Fruit fly (Drosophila melanogaster) whole organism, embryonic: Measurements from ENCODE around the gene AstA.
A peak's percentile ranks its signal among the peaks of the same experiment; 100 is the strongest.

Experiments used
- CG10366 ChIP-seq: fragments of 200-800 bp; sonication (Bioruptor generic); IDR thresholded peaks from 2 replicates; pipeline ENCODE4 v1.3.6; 2022; ENCODE audit warnings: missing biosample characterization, missing genetic modification characterization
- CG10462 ChIP-seq: fragments of 200-800 bp; sonication (Bioruptor generic); optimal IDR thresholded peaks from 2 replicates; lab custom pipeline; 2016; ENCODE audit warnings: missing biosample characterization, missing genetic modification characterization
- CG11560 ChIP-seq: fragments of 200-800 bp; sonication (Bioruptor generic); IDR thresholded peaks from 3 replicates; pipeline ENCODE4 v1.3.6; 2022; ENCODE audit warnings: missing biosample characterization, missing genetic modification characterization
- CG11695 ChIP-seq: fragments of 200-800 bp; sonication (Bioruptor generic); IDR thresholded peaks from 3 replicates; pipeline ENCODE4 v1.3.6; 2022; ENCODE audit warnings: missing biosample characterization, missing genetic modification characterization
- CG11723 ChIP-seq: fragments of 200-800 bp; sonication (Bioruptor generic); optimal IDR thresholded peaks from 2 replicates; lab custom pipeline; 2017; ENCODE audit warnings: missing biosample characterization, mild to moderate bottlenecking, missing genetic modification characterization
- CG12071 ChIP-seq: fragments of 200-800 bp; sonication (Bioruptor generic); optimal IDR thresholded peaks from 3 replicates; lab custom pipeline; 2018; ENCODE audit warnings: missing biosample characterization, mild to moderate bottlenecking, missing genetic modification characterization
- CG12155 ChIP-seq: fragments of 200-800 bp; sonication (Bioruptor generic); optimal IDR thresholded peaks from 3 replicates; lab custom pipeline; 2016; ENCODE audit warnings: missing biosample characterization, missing genetic modification characterization
- CG16779 ChIP-seq: fragments of 200-800 bp; sonication (Bioruptor generic); IDR thresholded peaks from 2 replicates; pipeline ENCODE4 v1.3.6; 2022; ENCODE audit warnings: missing biosample characterization, missing genetic modification characterization
- CG16813 ChIP-seq: fragments of 200-800 bp; sonication (Bioruptor generic); IDR thresholded peaks from 3 replicates; pipeline ENCODE4 v1.3.6; 2022; ENCODE audit warnings: missing biosample characterization, missing genetic modification characterization; ENCODE audit not compliant: partially characterized antibody
- CG17912 ChIP-seq: fragments of 200-800 bp; sonication (Bioruptor generic); optimal IDR thresholded peaks from 2 replicates; lab custom pipeline; 2018; ENCODE audit warnings: missing biosample characterization, mild to moderate bottlenecking, missing genetic modification characterization
- CG1792 ChIP-seq: fragments of 200-800 bp; sonication (Bioruptor generic); optimal IDR thresholded peaks from 2 replicates; lab custom pipeline; 2016; ENCODE audit warnings: missing biosample characterization, missing genetic modification characterization
- CG31224 ChIP-seq: fragments of 200-800 bp; sonication (Bioruptor generic); IDR thresholded peaks from 2 replicates; pipeline ENCODE4 v1.3.6; 2022; ENCODE audit warnings: missing biosample characterization, missing genetic modification characterization
- CG4707 ChIP-seq: fragments of 200-800 bp; sonication (Bioruptor generic); optimal IDR thresholded peaks from 2 replicates; lab custom pipeline; 2018; ENCODE audit warnings: missing biosample characterization, mild to moderate bottlenecking, missing genetic modification characterization, moderate library complexity
- CG6683 ChIP-seq: fragments of 200-800 bp; sonication (Bioruptor generic); optimal IDR thresholded peaks from 2 replicates; lab custom pipeline; 2017; ENCODE audit warnings: missing biosample characterization, mild to moderate bottlenecking, missing genetic modification characterization, missing genetic modification reagents
- CG7556 ChIP-seq: fragments of 200-800 bp; sonication (Bioruptor generic); optimal IDR thresholded peaks from 2 replicates; lab custom pipeline; 2017; ENCODE audit warnings: missing biosample characterization, mild to moderate bottlenecking, missing genetic modification characterization
- CG7786 ChIP-seq: fragments of 200-800 bp; sonication (Bioruptor generic); optimal IDR thresholded peaks from 2 replicates; lab custom pipeline; 2016; ENCODE audit warnings: missing biosample characterization, missing genetic modification characterization
- CG8765 ChIP-seq: fragments of 200-800 bp; sonication (Bioruptor generic); IDR thresholded peaks from 2 replicates; pipeline ENCODE4 v1.3.6; 2022; ENCODE audit warnings: missing biosample characterization, missing genetic modification characterization
- CG9797 ChIP-seq: fragments of 200-800 bp; sonication (Bioruptor generic); optimal IDR thresholded peaks from 3 replicates; lab custom pipeline; 2018; ENCODE audit warnings: missing biosample characterization, mild to moderate bottlenecking, missing genetic modification characterization
- CHES-1-like ChIP-seq: fragments of 200-800 bp; sonication (Bioruptor generic); optimal IDR thresholded peaks from 2 replicates; lab custom pipeline; 2016; ENCODE audit warnings: missing biosample characterization, missing genetic modification characterization
- CkIIα-i1 ChIP-seq: fragments of 200-800 bp; sonication (Bioruptor generic); IDR thresholded peaks from 2 replicates; pipeline ENCODE4 v1.3.6; 2022; ENCODE audit warnings: missing biosample characterization, missing genetic modification characterization
- Doc2 ChIP-seq: fragments of 200-800 bp; sonication (Bioruptor generic); IDR thresholded peaks from 2 replicates; pipeline ENCODE4 v1.3.6; 2022; ENCODE audit warnings: missing biosample characterization, missing genetic modification characterization
- Dp ChIP-seq: fragments of 200-800 bp; sonication (Bioruptor generic); optimal IDR thresholded peaks from 2 replicates; lab custom pipeline; 2018; ENCODE audit warnings: missing biosample characterization, mild to moderate bottlenecking, missing genetic modification characterization, moderate library complexity
- Dref ChIP-seq: fragments of 200-800 bp; sonication (Bioruptor generic); IDR thresholded peaks from 2 replicates; pipeline ENCODE4 v1.3.6; 2022; ENCODE audit warnings: missing biosample characterization, missing genetic modification characterization
- Hey ChIP-seq: fragments of 200-800 bp; sonication (Bioruptor generic); optimal IDR thresholded peaks from 3 replicates; lab custom pipeline; 2018; ENCODE audit warnings: missing biosample characterization, mild to moderate bottlenecking, missing genetic modification characterization
- Hr3 ChIP-seq: fragments of 200-800 bp; sonication (Bioruptor generic); optimal IDR thresholded peaks from 3 replicates; lab custom pipeline; 2016; ENCODE audit warnings: missing biosample characterization, missing genetic modification characterization
- Kr ChIP-seq: fragments of 200-800 bp; sonication (Bioruptor generic); optimal IDR thresholded peaks from 2 replicates; lab custom pipeline; 2017; ENCODE audit warnings: missing biosample characterization, mild to moderate bottlenecking, missing genetic modification characterization
- Max ChIP-seq: fragments of 200-800 bp; sonication (Bioruptor generic); optimal IDR thresholded peaks from 2 replicates; lab custom pipeline; 2016; ENCODE audit warnings: missing biosample characterization, mild to moderate bottlenecking, missing genetic modification characterization
- Meics ChIP-seq: fragments of 200-800 bp; sonication (Bioruptor generic); optimal IDR thresholded peaks from 2 replicates; lab custom pipeline; 2017; ENCODE audit warnings: missing biosample characterization, mild to moderate bottlenecking, missing genetic modification characterization
- Nf-YC ChIP-seq: fragments of 200-800 bp; optimal IDR thresholded peaks from 3 replicates; lab custom pipeline; 2019; ENCODE audit warnings: missing biosample characterization, mild to moderate bottlenecking, missing genetic modification characterization, moderate library complexity
- PHDP ChIP-seq: fragments of 200-800 bp; sonication (Bioruptor generic); optimal IDR thresholded peaks from 3 replicates; lab custom pipeline; 2018; ENCODE audit warnings: missing biosample characterization, mild to moderate bottlenecking, missing genetic modification characterization, moderate library complexity
- Ravus ChIP-seq: fragments of 200-800 bp; sonication (Bioruptor generic); IDR thresholded peaks from 2 replicates; pipeline ENCODE4 v1.3.6; 2022; ENCODE audit warnings: missing biosample characterization, missing genetic modification characterization
- da ChIP-seq: fragments of 200-800 bp; sonication (Bioruptor generic); optimal IDR thresholded peaks from 2 replicates; lab custom pipeline; 2016; ENCODE audit warnings: missing biosample characterization, missing genetic modification characterization
- dan ChIP-seq: fragments of 200-800 bp; sonication (Bioruptor generic); IDR thresholded peaks from 2 replicates; pipeline ENCODE4 v1.3.6; 2022; ENCODE audit warnings: missing biosample characterization, missing genetic modification characterization
- dimm ChIP-seq: fragments of 200-800 bp; sonication (Bioruptor generic); IDR thresholded peaks from 2 replicates; pipeline ENCODE4 v1.3.6; 2022; ENCODE audit warnings: missing biosample characterization, missing genetic modification characterization
- disco-r ChIP-seq: fragments of 200-800 bp; sonication (Bioruptor generic); optimal IDR thresholded peaks from 2 replicates; lab custom pipeline; 2016; ENCODE audit warnings: missing biosample characterization, missing genetic modification characterization
- exex ChIP-seq: fragments of 200-800 bp; sonication (Bioruptor generic); optimal IDR thresholded peaks from 4 replicates; lab custom pipeline; 2018; ENCODE audit warnings: missing biosample characterization, mild to moderate bottlenecking, missing genetic modification characterization, moderate library complexity
- gcm2 ChIP-seq: fragments of 200-800 bp; sonication (Bioruptor generic); optimal IDR thresholded peaks from 2 replicates; lab custom pipeline; 2016; ENCODE audit warnings: missing biosample characterization, missing genetic modification characterization
- gem ChIP-seq: fragments of 200-800 bp; sonication (Bioruptor generic); optimal IDR thresholded peaks from 2 replicates; lab custom pipeline; 2019; ENCODE audit warnings: missing biosample characterization, mild to moderate bottlenecking, missing genetic modification characterization, moderate library complexity
- jumu ChIP-seq: fragments of 200-800 bp; sonication (Bioruptor generic); optimal IDR thresholded peaks from 3 replicates; lab custom pipeline; 2016; ENCODE audit warnings: missing biosample characterization, missing genetic modification characterization
- kah ChIP-seq: fragments of 200-800 bp; sonication (Bioruptor generic); optimal IDR thresholded peaks from 2 replicates; lab custom pipeline; 2018; ENCODE audit warnings: missing biosample characterization, mild to moderate bottlenecking, missing genetic modification characterization
- lilli ChIP-seq: fragments of 200-800 bp; sonication (Bioruptor generic); optimal IDR thresholded peaks from 3 replicates; lab custom pipeline; 2016; ENCODE audit warnings: missing biosample characterization, missing genetic modification characterization
- lmd ChIP-seq: fragments of 200-800 bp; sonication (Bioruptor generic); IDR thresholded peaks from 2 replicates; pipeline ENCODE4 v1.3.6; 2022; ENCODE audit warnings: missing biosample characterization, missing genetic modification characterization
- mld ChIP-seq: fragments of 200-800 bp; sonication (Bioruptor generic); IDR thresholded peaks from 3 replicates; pipeline ENCODE4 v1.3.6; 2022; ENCODE audit warnings: missing biosample characterization, missing genetic modification characterization; ENCODE audit not compliant: partially characterized antibody
- nom ChIP-seq: fragments of 200-800 bp; sonication (Bioruptor generic); optimal IDR thresholded peaks from 2 replicates; lab custom pipeline; 2017; ENCODE audit warnings: missing biosample characterization, missing genetic modification characterization, mild to moderate bottlenecking, moderate library complexity, missing genetic modification reagents
- onecut ChIP-seq: fragments of 200-800 bp; sonication (Bioruptor generic); IDR thresholded peaks from 2 replicates; pipeline ENCODE4 v1.3.6; 2022; ENCODE audit warnings: missing biosample characterization, missing genetic modification characterization
- pros ChIP-seq: fragments of 200-800 bp; sonication (Bioruptor generic); optimal IDR thresholded peaks from 3 replicates; lab custom pipeline; 2019; ENCODE audit warnings: missing biosample characterization, mild to moderate bottlenecking, missing genetic modification characterization, moderate library complexity
- row ChIP-seq: fragments of 200-800 bp; sonication (Bioruptor generic); IDR thresholded peaks from 3 replicates; pipeline ENCODE4 v1.3.6; 2022; ENCODE audit warnings: missing biosample characterization, missing genetic modification characterization
- tx ChIP-seq: fragments of 200-800 bp; sonication (Bioruptor generic); optimal IDR thresholded peaks from 2 replicates; lab custom pipeline; 2016; ENCODE audit warnings: missing biosample characterization, missing genetic modification characterization
- unpg ChIP-seq: fragments of 200-800 bp; sonication (Bioruptor generic); optimal IDR thresholded peaks from 3 replicates; lab custom pipeline; 2018; ENCODE audit warnings: missing biosample characterization, mild to moderate bottlenecking, missing genetic modification characterization, moderate library complexity

The AstA gene

dm6 chr3R:24810844-24811625 is 46.2 kb upstream of the AstA start (continued):
- TF ChIP-seq CG8765 (GFP tag; lab: Robert Waterston, UW), result peak; percentile 20; the same call in 1 of the 2 replicates
- TF ChIP-seq CG7786 (GFP tag; lab: Kevin White, UChicago), result peak; percentile 92
- TF ChIP-seq CG16779, result peak; percentile 78
- TF ChIP-seq CHES-1-like (GFP tag; lab: Kevin White, UChicago), result peak; percentile 82
- TF ChIP-seq gcm2 (GFP tag; lab: Kevin White, UChicago), result peak; percentile 78
- TF ChIP-seq pros (GFP tag; lab: Kevin White, UChicago), result no peak
- TF ChIP-seq exex (tag; lab: Kevin White, UChicago), result peak; percentile 62
- TF ChIP-seq CG11723 (GFP tag; lab: Kevin White, UChicago), result peak; percentile 81
- peak; percentile 91 for TF ChIP-seq gem (tag; lab: Kevin White, UChicago)
- TF ChIP-seq CG1792 (GFP tag; lab: Kevin White, UChicago), result peak; percentile 81
- peak; percentile 87 for TF ChIP-seq CG12155 (GFP tag; lab: Kevin White, UChicago)
- peak; percentile 94 for TF ChIP-seq CG12071 (GFP tag; lab: Kevin White, UChicago)
- TF ChIP-seq CkIIα-i1, result 0 out of 2 replicates have a peak, but pooled peaks have one; percentile 24
- peak; percentile 19 for TF ChIP-seq nom (GFP tag; lab: Kevin White, UChicago)
- TF ChIP-seq Hey (tag; lab: Kevin White, UChicago), result peak; percentile 59
- 0 out of 3 replicates have a peak, but pooled peaks have one; percentile 20 for TF ChIP-seq mld
- peak; percentile 69 for TF ChIP-seq CG10462 (GFP tag; lab: Kevin White, UChicago)
- TF ChIP-seq CG9797 (GFP tag; lab: Kevin White, UChicago), result no peak
- peak; percentile 70 for TF ChIP-seq CG6683 (GFP tag; lab: Kevin White, UChicago)
- TF ChIP-seq unpg (GFP tag; lab: Kevin White, UChicago), result peak; percentile 90
- TF ChIP-seq dimm (GFP tag; lab: Robert Waterston, UW), result peak; percentile 67
- peak; percentile 88 for TF ChIP-seq tx
- peak; percentile 70 for TF ChIP-seq kah (GFP tag; lab: Kevin White, UChicago)
- TF ChIP-seq onecut (GFP tag; lab: Robert Waterston, UW), result peak; percentile 73
- peak; percentile 92 for TF ChIP-seq PHDP
- TF ChIP-seq Doc2 (GFP tag; lab: Robert Waterston, UW), result peak; percentile 77
- TF ChIP-seq CG11560 (tag; lab: Robert Waterston, UW), result peak; percentile 76; the same call in 2 of the 3 replicates
- TF ChIP-seq da, result peak; percentile 68
- TF ChIP-seq lilli, result peak; percentile 92
- peak; percentile 2 for TF ChIP-seq Dp (GFP tag; lab: Kevin White, UChicago)
- peak; percentile 69 for TF ChIP-seq CG4707 (GFP tag; lab: Kevin White, UChicago)
- TF ChIP-seq lmd (GFP tag; lab: Robert Waterston, UW), result peak; percentile 92
- TF ChIP-seq disco-r (GFP tag; lab: Kevin White, UChicago), result peak; percentile 54
- peak; percentile 89 for TF ChIP-seq Meics (GFP tag; lab: Kevin White, UChicago)
- peak; percentile 98 for TF ChIP-seq CG11695 (GFP tag; lab: Robert Waterston, UW)
- TF ChIP-seq Dref (GFP tag; lab: Robert Waterston, UW), result no peak
- no peak for TF ChIP-seq CG16813 (GFP tag; lab: Robert Waterston, UW)
- TF ChIP-seq Hr3 (GFP tag; lab: Kevin White, UChicago), result peak; percentile 87
- peak; percentile 73 for TF ChIP-seq Max
- peak; percentile 6; the same call in 1 of the 2 replicates for TF ChIP-seq dan
- TF ChIP-seq CG7556, result peak; percentile 80
- peak; percentile 78 for TF ChIP-seq CG31224 (GFP tag; lab: Robert Waterston, UW)
- peak; percentile 93 for TF ChIP-seq row (GFP tag; lab: Robert Waterston, UW)
- TF ChIP-seq CG17912 (GFP tag; lab: Kevin White, UChicago), result peak; percentile 49
- TF ChIP-seq Nf-YC (tag; lab: Kevin White, UChicago), result peak; percentile 72
- TF ChIP-seq CG10366 (GFP tag; lab: Robert Waterston, UW), result peak; percentile 89
- no peak for TF ChIP-seq Kr
- TF ChIP-seq jumu (GFP tag; lab: Kevin White, UChicago), result peak; percentile 77
- peak; percentile 65 for TF ChIP-seq Ravus (GFP tag; lab: Robert Waterston, UW)
